Fruit fly (Drosophila melanogaster): ENCODE measurements around the gene alpha4GT1.

alpha4GT1 gene

dm6 chr2L:3055710-3056447 lies 32.9 kb upstream of the alpha4GT1 start (continued):
- TF ChIP-seq lov (optimal IDR thresholded peaks at IDR 0.05): no peak
- TF ChIP-seq lov (GFP tag; IDR thresholded peaks at IDR 0.05): no peak
- TF ChIP-seq insv (GFP tag; optimal IDR thresholded peaks at IDR 0.05): no peak
- no peak for TF ChIP-seq cato (GFP tag; optimal IDR thresholded peaks at IDR 0.05; ENCODE audit: borderline replicate concordance)
- TF ChIP-seq Spps (tag; optimal IDR thresholded peaks at IDR 0.05): no peak
- TF ChIP-seq CG6765 (GFP tag; optimal IDR thresholded peaks at IDR 0.05): no peak
- no peak for TF ChIP-seq PHDP (tag; optimal IDR thresholded peaks at IDR 0.05)
- TF ChIP-seq CG11504 (tag; optimal IDR thresholded peaks at IDR 0.05): peak; percentile 67
- TF ChIP-seq al (GFP tag; IDR thresholded peaks at IDR 0.05): peak; percentile 5; the same call in 1 of the 2 replicates
- no peak for TF ChIP-seq twi (tag; optimal IDR thresholded peaks at IDR 0.05)
- no peak for TF ChIP-seq luna (GFP tag; optimal IDR thresholded peaks at IDR 0.05)
- TF ChIP-seq CG5953 (GFP tag; IDR thresholded peaks at IDR 0.05): no peak
- no peak for TF ChIP-seq CG11723 (GFP tag; optimal IDR thresholded peaks at IDR 0.05)
- no peak for TF ChIP-seq CG4707 (GFP tag; optimal IDR thresholded peaks at IDR 0.05)
- no peak for TF ChIP-seq CG10565 (GFP tag; optimal IDR thresholded peaks at IDR 0.05)
- no peak for TF ChIP-seq sr (GFP tag; IDR thresholded peaks at IDR 0.05)
- no peak for TF ChIP-seq CkIIα-i1 (GFP tag; IDR thresholded peaks at IDR 0.05)
- no peak for TF ChIP-seq gcm2 (GFP tag; optimal IDR thresholded peaks at IDR 0.05)
- TF ChIP-seq Mes4 (GFP tag; optimal IDR thresholded peaks at IDR 0.05): no peak
- no peak for TF ChIP-seq CG7928 (GFP tag; optimal IDR thresholded peaks at IDR 0.05)
- TF ChIP-seq Poxn (GFP tag; IDR thresholded peaks at IDR 0.05): no peak
- no peak for TF ChIP-seq emc (GFP tag; optimal IDR thresholded peaks at IDR 0.05)
- TF ChIP-seq CG14965 (GFP tag; optimal IDR thresholded peaks at IDR 0.05; ENCODE audit: borderline replicate concordance): no peak
- TF ChIP-seq lola (GFP tag; optimal IDR thresholded peaks at IDR 0.05): no peak
- TF ChIP-seq tx (GFP tag; optimal IDR thresholded peaks at IDR 0.05): no peak
- TF ChIP-seq az2 (GFP tag; optimal IDR thresholded peaks at IDR 0.05): peak; percentile 66
- TF ChIP-seq E2f2 (GFP tag; IDR thresholded peaks at IDR 0.05): peak; percentile 80
- no peak for TF ChIP-seq wor (GFP tag; IDR thresholded peaks at IDR 0.05)
- TF ChIP-seq crp (GFP tag; optimal IDR thresholded peaks at IDR 0.05): peak in 1 of 2 experiments; percentile 60
- TF ChIP-seq tll (GFP tag; optimal IDR thresholded peaks at IDR 0.05): no peak
- TF ChIP-seq CG31441 (GFP tag; IDR thresholded peaks at IDR 0.05): peak; percentile 48
- TF ChIP-seq tna (GFP tag; IDR thresholded peaks at IDR 0.05; ENCODE audit: partially characterized antibody): no peak
- TF ChIP-seq grau (tag; optimal IDR thresholded peaks at IDR 0.05): peak; percentile 53
- TF ChIP-seq Dip2 (GFP tag; IDR thresholded peaks at IDR 0.05): no peak
- TF ChIP-seq D19A (tag; optimal IDR thresholded peaks at IDR 0.05): peak; percentile 94
- TF ChIP-seq Abd-B (GFP tag; optimal IDR thresholded peaks at IDR 0.05): peak; percentile 24
- no peak for TF ChIP-seq CG6813 (GFP tag; optimal IDR thresholded peaks at IDR 0.05)
- TF ChIP-seq Scr (GFP tag; IDR thresholded peaks at IDR 0.05; ENCODE audit: partially characterized antibody): peak; percentile 60
- TF ChIP-seq CG7963 (GFP tag; IDR thresholded peaks at IDR 0.05; ENCODE audit: partially characterized antibody): 0 out of 3 replicates have a peak, but pooled peaks have one; percentile 19
- peak; percentile 79 for TF ChIP-seq CG7556 (GFP tag; optimal IDR thresholded peaks at IDR 0.05)
- TF ChIP-seq Bdp1 (GFP tag; optimal IDR thresholded peaks at IDR 0.05): peak; percentile 11
- peak; percentile 12 for TF ChIP-seq CG1233 (GFP tag; optimal IDR thresholded peaks at IDR 0.05)
- no peak; the same call in 2 of the 3 replicates for TF ChIP-seq Aef1 (GFP tag; IDR thresholded peaks at IDR 0.05)
- TF ChIP-seq CG2120 (GFP tag; optimal IDR thresholded peaks at IDR 0.05): peak; percentile 65
- peak; percentile 7; the same call in 1 of the 3 replicates for TF ChIP-seq vnd (GFP tag; IDR thresholded peaks at IDR 0.05; ENCODE audit: partially characterized antibody)
- TF ChIP-seq CG3847 (GFP tag; IDR thresholded peaks at IDR 0.05): peak; percentile 43; the same call in 1 of the 2 replicates
- TF ChIP-seq CG11456 (GFP tag; IDR thresholded peaks at IDR 0.05): no peak
- TF ChIP-seq gsb-n (tag; optimal IDR thresholded peaks at IDR 0.05): no peak
- no peak for TF ChIP-seq eyg (GFP tag; optimal IDR thresholded peaks at IDR 0.05)

Measured in whole organism, embryonic.